Worm (Caenorhabditis elegans) whole organism, L4 larva: ENCODE data around the gene srx-14.
A peak's percentile ranks its signal among the peaks of the same experiment; 100 is the strongest.

Experiments
- D1046.2 ChIP-seq: fragments of 200-800 bp; sonication (Bioruptor generic); IDR thresholded peaks from 2 replicates; pipeline ENCODE4 v1.3.6; 2022; ENCODE audit warnings: missing genetic modification characterization, missing compliant biosample characterization
- F10B5.3 ChIP-seq: sonication (generic microtip); optimal IDR thresholded peaks from 2 replicates; lab custom pipeline; 2016; ENCODE audit warnings: mild to moderate bottlenecking, missing genetic modification characterization, missing compliant biosample characterization
- F26F4.8 ChIP-seq: fragments of 200-800 bp; sonication (Bioruptor generic); conservative IDR thresholded peaks from 2 replicates; pipeline ENCODE4 v1.3.6; 2022; ENCODE audit warnings: missing genetic modification characterization, missing compliant biosample characterization
- F49E8.2 ChIP-seq: sonication (generic microtip); optimal IDR thresholded peaks from 2 replicates; lab custom pipeline; 2016; ENCODE audit warnings: missing compliant biosample characterization, mild to moderate bottlenecking, missing genetic modification characterization, borderline replicate concordance
- T20F7.1 ChIP-seq: fragments of 200-800 bp; sonication (Bioruptor generic); optimal IDR thresholded peaks from 2 replicates; lab custom pipeline; 2018; ENCODE audit warnings: mild to moderate bottlenecking, missing genetic modification characterization, missing compliant biosample characterization
- Y105C5A.15 ChIP-seq: fragments of 200-800 bp; sonication (Bioruptor generic); IDR thresholded peaks from 2 replicates; pipeline ENCODE4 v1.3.6; 2022; ENCODE audit warnings: missing genetic modification characterization, missing compliant biosample characterization
- Y48G9A.11 ChIP-seq: fragments of 200-800 bp; sonication (Bioruptor generic); IDR thresholded peaks from 2 replicates; pipeline ENCODE4 v1.3.6; 2022; ENCODE audit warnings: missing genetic modification reagents, missing genetic modification characterization, missing compliant biosample characterization
- Y5F2A.4 ChIP-seq: fragments of 200-800 bp; sonication (Bioruptor generic); optimal IDR thresholded peaks from 2 replicates; lab custom pipeline; 2018; ENCODE audit warnings: mild to moderate bottlenecking, missing genetic modification characterization, missing compliant biosample characterization
- ZK546.5 ChIP-seq, 2 experiments: sonication (generic microtip); optimal IDR thresholded peaks; 2 replicates each; lab custom pipeline; 2017; ENCODE audit warnings: missing biosample characterization in 2 of 2, missing genetic modification characterization in 2 of 2
- aha-1 ChIP-seq: fragments of 150-350 bp; peaks from one replicate; lab custom pipeline; 2014; ENCODE audit warnings: missing biosample characterization, missing genetic modification characterization
- ama-1 ChIP-seq: fragments of 150-350 bp; optimal IDR thresholded peaks from 2 replicates; lab custom pipeline; 2014; ENCODE audit warnings: inconsistent platforms, mixed read lengths
- ces-1 ChIP-seq: fragments of 150-350 bp; sonication (generic microtip); optimal IDR thresholded peaks from 4 replicates; lab custom pipeline; 2014; ENCODE audit warnings: missing biosample characterization, missing genetic modification reagents, missing genetic modification characterization
- dmd-6 ChIP-seq: fragments of 200-800 bp; sonication (Bioruptor generic); IDR thresholded peaks from 2 replicates; pipeline ENCODE4 v1.3.6; 2022; ENCODE audit warnings: missing genetic modification reagents, missing genetic modification characterization, missing compliant biosample characterization
- dmd-8 ChIP-seq: fragments of 200-800 bp; sonication (Bioruptor generic); IDR thresholded peaks from 2 replicates; pipeline ENCODE4 v1.3.6; 2022; ENCODE audit warnings: missing genetic modification characterization, missing compliant biosample characterization
- duxl-1 ChIP-seq: sonication (generic microtip); optimal IDR thresholded peaks from 2 replicates; lab custom pipeline; 2016; ENCODE audit warnings: mild to moderate bottlenecking, missing genetic modification characterization, moderate library complexity, missing compliant biosample characterization; ENCODE audit not compliant: poor library complexity
- dve-1 ChIP-seq: sonication (generic microtip); optimal IDR thresholded peaks from 2 replicates; lab custom pipeline; 2017; ENCODE audit warnings: antibody characterized with exemption, mild to moderate bottlenecking, missing genetic modification characterization, missing compliant biosample characterization; ENCODE audit not compliant: insufficient read depth
- fkh-10 ChIP-seq: fragments of 150-350 bp; optimal IDR thresholded peaks from 2 replicates; lab custom pipeline; 2014; ENCODE audit warnings: missing biosample characterization, missing genetic modification reagents, missing genetic modification characterization
- gei-8 ChIP-seq: fragments of 200-800 bp; sonication (Bioruptor generic); optimal IDR thresholded peaks from 2 replicates; lab custom pipeline; 2018; ENCODE audit warnings: mild to moderate bottlenecking, missing genetic modification characterization, missing compliant biosample characterization
- hlh-30 ChIP-seq: sonication (generic microtip); optimal IDR thresholded peaks from 2 replicates; lab custom pipeline; 2017; ENCODE audit warnings: antibody characterized with exemption, mild to moderate bottlenecking, missing genetic modification characterization, missing compliant biosample characterization; ENCODE audit not compliant: insufficient read depth
- jun-1 ChIP-seq: fragments of 150-350 bp; optimal IDR thresholded peaks from 2 replicates; lab custom pipeline; 2014; ENCODE audit warnings: missing biosample characterization, missing genetic modification reagents, missing genetic modification characterization
- lim-7 ChIP-seq: fragments of 200-800 bp; sonication (Bioruptor generic); IDR thresholded peaks from 2 replicates; pipeline ENCODE4 v1.3.6; 2022; ENCODE audit warnings: missing genetic modification characterization, missing compliant biosample characterization
- lin-1 ChIP-seq: fragments of 200-800 bp; sonication (Bioruptor generic); IDR thresholded peaks from 2 replicates; pipeline ENCODE4 v1.3.6; 2022; ENCODE audit warnings: missing genetic modification reagents, missing genetic modification characterization, missing compliant biosample characterization
- lin-15B ChIP-seq: fragments of 150-350 bp; sonication (generic microtip); optimal IDR thresholded peaks from 3 replicates; lab custom pipeline; 2014; ENCODE audit warnings: missing biosample characterization, missing genetic modification characterization
- lin-39 ChIP-seq: fragments of 150-350 bp; optimal IDR thresholded peaks from 2 replicates; lab custom pipeline; 2014; ENCODE audit warnings: missing biosample characterization, missing genetic modification reagents, missing genetic modification characterization
- lsy-2 ChIP-seq, 2 experiments: fragments of 150-350 bp in 1 of 2; sonication (generic microtip) in 1 of 2; optimal IDR thresholded peaks; 2 replicates each; lab custom pipeline; 2014 to 2017; ENCODE audit warnings: missing biosample characterization in 2 of 2, missing genetic modification characterization in 2 of 2
- madf-5 ChIP-seq, 2 experiments: fragments of 200-800 bp; sonication (Bioruptor generic); IDR thresholded peaks; 2 replicates each; pipeline ENCODE4 v1.3.6; 2022; ENCODE audit warnings: missing compliant biosample characterization in 2 of 2, missing genetic modification characterization in 2 of 2
- madf-9 ChIP-seq: fragments of 200-800 bp; sonication (Bioruptor generic); conservative IDR thresholded peaks from 2 replicates; pipeline ENCODE4 v1.3.6; 2022; ENCODE audit warnings: missing genetic modification reagents, missing genetic modification characterization, missing compliant biosample characterization
- mdt-29 ChIP-seq: fragments of 200-800 bp; sonication (Bioruptor generic); IDR thresholded peaks from 2 replicates; pipeline ENCODE4 v1.3.6; 2022; ENCODE audit warnings: missing genetic modification reagents, missing genetic modification characterization, missing compliant biosample characterization
- mep-1 ChIP-seq: fragments of 150-350 bp; sonication (generic microtip); optimal IDR thresholded peaks from 3 replicates; lab custom pipeline; 2014; ENCODE audit warnings: missing biosample characterization, missing genetic modification characterization
- mes-2 ChIP-seq: sonication (generic microtip); optimal IDR thresholded peaks from 2 replicates; lab custom pipeline; 2016; ENCODE audit warnings: missing genotype, mild to moderate bottlenecking, missing genetic modification characterization, missing compliant biosample characterization; ENCODE audit not compliant: poor library complexity, severe bottlenecking
- mxl-2 ChIP-seq: fragments of 200-800 bp; sonication (Bioruptor generic); conservative IDR thresholded peaks from 2 replicates; pipeline ENCODE4 v1.3.6; 2022; ENCODE audit warnings: missing genetic modification reagents, missing genetic modification characterization, missing compliant biosample characterization
- nhr-10 ChIP-seq: fragments of 150-350 bp; optimal IDR thresholded peaks from 2 replicates; lab custom pipeline; 2014; ENCODE audit warnings: missing biosample characterization, missing genetic modification characterization
- nhr-102 ChIP-seq: sonication (generic microtip); optimal IDR thresholded peaks from 2 replicates; lab custom pipeline; 2016; ENCODE audit warnings: mild to moderate bottlenecking, missing genetic modification characterization, moderate library complexity, missing compliant biosample characterization
- nhr-11 ChIP-seq: fragments of 150-350 bp; optimal IDR thresholded peaks from 2 replicates; lab custom pipeline; 2014; ENCODE audit warnings: missing biosample characterization, missing genetic modification characterization
- nhr-237 ChIP-seq: sonication (generic microtip); optimal IDR thresholded peaks from 2 replicates; lab custom pipeline; 2017; ENCODE audit warnings: missing biosample characterization, missing genetic modification characterization
- nhr-25 ChIP-seq: sonication (generic microtip); optimal IDR thresholded peaks from 2 replicates; lab custom pipeline; 2017; ENCODE audit warnings: missing genetic modification characterization, mild to moderate bottlenecking, missing compliant biosample characterization, antibody characterized with exemption, moderate library complexity, borderline replicate concordance; ENCODE audit not compliant: insufficient read depth
- nhr-41 ChIP-seq: fragments of 200-800 bp; sonication (Bioruptor generic); IDR thresholded peaks from 2 replicates; pipeline ENCODE4 v1.3.6; 2022; ENCODE audit warnings: missing genetic modification reagents, missing genetic modification characterization, missing compliant biosample characterization
- nhr-77 ChIP-seq: fragments of 150-350 bp; optimal IDR thresholded peaks from 2 replicates; lab custom pipeline; 2014; ENCODE audit warnings: missing biosample characterization, missing genetic modification characterization
- pha-4 ChIP-seq, 2 experiments: fragments of 150-350 bp in 1 of 2; fragments of 200-800 bp in 1 of 2; sonication (Bioruptor generic) in 1 of 2; IDR thresholded peaks in 1 of 2; optimal IDR thresholded peaks in 1 of 2; 2 replicates each; pipeline versions ENCODE4 v1.3.6 to Lab custom; 2014 to 2022; ENCODE audit warnings: missing genetic modification characterization in 2 of 2, missing genetic modification reagents in 2 of 2, missing biosample characterization in 1 of 2, missing compliant biosample characterization in 1 of 2
- pqm-1 ChIP-seq: sonication (generic microtip); optimal IDR thresholded peaks from 2 replicates; lab custom pipeline; 2017; ENCODE audit warnings: missing biosample characterization, missing genetic modification characterization
- set-16 ChIP-seq: fragments of 200-800 bp; sonication (Bioruptor generic); IDR thresholded peaks from 2 replicates; pipeline ENCODE4 v1.3.6; 2022; ENCODE audit warnings: missing genetic modification reagents, missing genetic modification characterization, missing compliant biosample characterization
- skn-1 ChIP-seq: fragments of 150-350 bp; optimal IDR thresholded peaks from 2 replicates; lab custom pipeline; 2014; ENCODE audit warnings: missing biosample characterization, missing genetic modification characterization
- snpc-1.2 ChIP-seq: fragments of 200-800 bp; sonication (Bioruptor generic); IDR thresholded peaks from 2 replicates; pipeline ENCODE4 v1.3.6; 2022; ENCODE audit warnings: missing genetic modification reagents, missing genetic modification characterization, missing compliant biosample characterization
- spr-1 ChIP-seq: sonication (generic microtip); optimal IDR thresholded peaks from 2 replicates; lab custom pipeline; 2016; ENCODE audit warnings: mild to moderate bottlenecking, missing genetic modification characterization, missing compliant biosample characterization
- spr-3 ChIP-seq: fragments of 200-800 bp; sonication (Bioruptor generic); optimal IDR thresholded peaks from 2 replicates; lab custom pipeline; 2018; ENCODE audit warnings: mild to moderate bottlenecking, missing genetic modification characterization, missing compliant biosample characterization
- tag-97 ChIP-seq: fragments of 200-800 bp; sonication (Bioruptor generic); IDR thresholded peaks from 2 replicates; pipeline ENCODE4 v1.3.6; 2022; ENCODE audit warnings: missing genetic modification characterization, missing compliant biosample characterization
- unc-39 ChIP-seq: sonication (generic microtip); optimal IDR thresholded peaks from 2 replicates; lab custom pipeline; 2017; ENCODE audit warnings: missing biosample characterization, missing genetic modification characterization
- zag-1 ChIP-seq: fragments of 150-350 bp; optimal IDR thresholded peaks from 2 replicates; lab custom pipeline; 2014; ENCODE audit warnings: missing biosample characterization, missing genetic modification characterization
- zip-11 ChIP-seq: fragments of 200-800 bp; sonication (Bioruptor generic); IDR thresholded peaks from 2 replicates; pipeline ENCODE4 v1.3.6; 2022; ENCODE audit warnings: missing genetic modification characterization, missing compliant biosample characterization
- ztf-11 ChIP-seq: fragments of 150-350 bp; optimal IDR thresholded peaks from 2 replicates; lab custom pipeline; 2014; ENCODE audit warnings: missing biosample characterization, missing genetic modification characterization

The srx-14 gene

ce11 chrIV:1067430-1067829 lies 46.1 kb downstream of the srx-14 start, which contains the start of gene znf-782:
Gene znf-782 (minus strand): TSS chrIV:1067525.
- no peak for TF ChIP-seq Y105C5A.15 (GFP tag; lab: Robert Waterston, UW)
- peak; percentile 41; the same call in 1 of the 2 replicates for TF ChIP-seq dmd-6 (GFP tag; lab: Robert Waterston, UW)
- TF ChIP-seq ztf-11 (tag; lab: Kevin White, UChicago), result no peak
- no peak for TF ChIP-seq Y48G9A.11 (GFP tag; lab: Robert Waterston, UW)
- no peak for TF ChIP-seq nhr-11 (tag; lab: Kevin White, UChicago)
- peak; percentile 62 for TF ChIP-seq hlh-30 (tag; lab: Kevin White, UChicago)
- TF ChIP-seq nhr-10 (tag; lab: Kevin White, UChicago), result no peak
- no peak for TF ChIP-seq mep-1 (tag; lab: Kevin White, UChicago)
- peak; percentile 87 for TF ChIP-seq spr-1 (tag; lab: Kevin White, UChicago)
- TF ChIP-seq lim-7 (GFP tag; lab: Robert Waterston, UW), result no peak
- no peak for TF ChIP-seq F26F4.8 (GFP tag; lab: Robert Waterston, UW)
- TF ChIP-seq Y5F2A.4 (GFP tag; lab: Kevin White, UChicago), result no peak
- no peak for TF ChIP-seq mxl-2 (GFP tag; lab: Robert Waterston, UW)
- no peak for TF ChIP-seq ZK546.5 (tag; optimal IDR thresholded peaks at IDR 0.05; lab: Kevin White, UChicago)
- peak; percentile 95 for TF ChIP-seq madf-9
- no peak for TF ChIP-seq T20F7.1 (GFP tag; lab: Kevin White, UChicago)
- no peak for TF ChIP-seq madf-5 (GFP tag; IDR thresholded peaks at IDR 0.05; lab: Robert Waterston, UW)
- TF ChIP-seq skn-1 (tag; lab: Kevin White, UChicago), result no peak
- TF ChIP-seq fkh-10 (GFP tag; lab: Kevin White, UChicago), result no peak
- peak; percentile 67; the same call in 1 of the 2 replicates for TF ChIP-seq pha-4 (GFP tag; IDR thresholded peaks at IDR 0.05; lab: Robert Waterston, UW)
- TF ChIP-seq pha-4 (tag; optimal IDR thresholded peaks at IDR 0.05; lab: Kevin White, UChicago), result no peak
- peak; percentile 35 for TF ChIP-seq nhr-102 (tag; lab: Kevin White, UChicago)
- TF ChIP-seq D1046.2 (GFP tag; lab: Robert Waterston, UW), result no peak
- no peak for TF ChIP-seq zag-1 (tag; lab: Kevin White, UChicago)
- 0 out of 2 replicates have a peak, but pooled peaks have one; percentile 33 for TF ChIP-seq tag-97
- TF ChIP-seq snpc-1.2, result 0 out of 2 replicates have a peak, but pooled peaks have one; percentile 44
- peak in 1 of 2 experiments; percentile 1 for TF ChIP-seq lsy-2 (tag; optimal IDR thresholded peaks at IDR 0.05; lab: Kevin White, UChicago)
- TF ChIP-seq lin-1 (GFP tag; lab: Robert Waterston, UW), result peak; percentile 51; the same call in 1 of the 2 replicates
- TF ChIP-seq gei-8 (GFP tag; lab: Kevin White, UChicago), result no peak
- TF ChIP-seq ama-1 (lab: Kevin White, UChicago), result no peak
- TF ChIP-seq spr-3 (GFP tag; lab: Kevin White, UChicago), result peak; percentile 2
- no peak for TF ChIP-seq nhr-25
- no peak for TF ChIP-seq unc-39 (tag; lab: Kevin White, UChicago)
- no peak for TF ChIP-seq nhr-237
- no peak for TF ChIP-seq zip-11 (GFP tag; lab: Robert Waterston, UW)
- TF ChIP-seq nhr-77, result peak; percentile 55
- 0 out of 2 replicates have a peak, but pooled peaks have one; percentile 27 for TF ChIP-seq nhr-41
- TF ChIP-seq dmd-8 (GFP tag; lab: Robert Waterston, UW), result peak; percentile 60; the same call in 1 of the 2 replicates
- TF ChIP-seq F10B5.3, result no peak
- peak; percentile 30 for TF ChIP-seq mes-2 (tag; lab: Kevin White, UChicago)
- no peak for TF ChIP-seq duxl-1 (tag; lab: Kevin White, UChicago)
- no peak for TF ChIP-seq ces-1
- peak; percentile 94 for TF ChIP-seq aha-1
- no peak for TF ChIP-seq lin-15B (tag; lab: Kevin White, UChicago)
- TF ChIP-seq mdt-29 (GFP tag; lab: Robert Waterston, UW), result no peak
- TF ChIP-seq dve-1, result peak; percentile 53
- no peak for TF ChIP-seq lin-39
- peak; percentile 99 for TF ChIP-seq set-16
- no peak for TF ChIP-seq jun-1 (tag; lab: Kevin White, UChicago)
- TF ChIP-seq F49E8.2, result no peak
- TF ChIP-seq pqm-1 (tag; lab: Kevin White, UChicago), result peak; percentile 47
